Fruit fly (Drosophila melanogaster): ENCODE data around the gene crp.
A peak's percentile ranks its signal among the peaks of the same experiment; 100 is the strongest.

Gene crp

dm6 chr2L:16310648-16311047 lies 23.1 kb upstream of the crp start, which contains the start of the genes cni and fzy (continued):
- TF ChIP-seq CG14965 (GFP tag; optimal IDR thresholded peaks at IDR 0.05; ENCODE audit: borderline replicate concordance) (no peak), CG13424 (tag; optimal IDR thresholded peaks at IDR 0.05) (peak; percentile 8), CG10321 (GFP tag; IDR thresholded peaks at IDR 0.05) (no peak), Pdp1 (GFP tag; optimal IDR thresholded peaks at IDR 0.05) (peak; percentile 1 to 29), Lim3 (GFP tag; IDR thresholded peaks at IDR 0.05) (no peak), z (GFP tag; IDR thresholded peaks at IDR 0.05) (no peak), h (optimal IDR thresholded peaks at IDR 0.05) (no peak), CG17186 (GFP tag; optimal IDR thresholded peaks at IDR 0.05) (peak; percentile 68), MBD-R2 (GFP tag; IDR thresholded peaks at IDR 0.05) (peak; percentile 93), pros (GFP tag; optimal IDR thresholded peaks at IDR 0.05) (no peak), sens (GFP tag) (peak; percentile 82), CG5245 (GFP tag; optimal IDR thresholded peaks at IDR 0.05) (peak; percentile 15), CG7928 (GFP tag; optimal IDR thresholded peaks at IDR 0.05) (peak; percentile 97), az2 (GFP tag; optimal IDR thresholded peaks at IDR 0.05) (peak; percentile 12), CG14710 (tag; optimal IDR thresholded peaks at IDR 0.05) (peak; percentile 85), eyg (GFP tag; optimal IDR thresholded peaks at IDR 0.05) (no peak), odd (GFP tag; optimal IDR thresholded peaks at IDR 0.05) (no peak), pzg (GFP tag; optimal IDR thresholded peaks at IDR 0.05) (peak; percentile 92), YL-1 (GFP tag; optimal IDR thresholded peaks at IDR 0.05) (peak; percentile 83), pnt (GFP tag; optimal IDR thresholded peaks at IDR 0.05) (no peak), B-H1 (GFP tag; IDR thresholded peaks at IDR 0.05) (no peak), CG17361 (GFP tag; IDR thresholded peaks at IDR 0.05) (peak; percentile 38; the same call in 1 of the 3 replicates), ERR (GFP tag; optimal IDR thresholded peaks at IDR 0.05) (no peak), CTCF (GFP tag; optimal IDR thresholded peaks at IDR 0.05) (peak; percentile 42), amos (GFP tag; IDR thresholded peaks at IDR 0.05; ENCODE audit: partially characterized antibody) (0 out of 2 replicates have a peak, but pooled peaks have one; percentile 6), nom (GFP tag; optimal IDR thresholded peaks at IDR 0.05) (no peak), Dp (GFP tag; optimal IDR thresholded peaks at IDR 0.05) (peak; percentile 88), CG11695 (GFP tag; IDR thresholded peaks at IDR 0.05) (no peak), Bdp1 (GFP tag; optimal IDR thresholded peaks at IDR 0.05) (peak; percentile 21), CG7786 (GFP tag; optimal IDR thresholded peaks at IDR 0.05) (no peak), CG18764 (GFP tag; optimal IDR thresholded peaks at IDR 0.05) (no peak), Blimp-1 (GFP tag; optimal IDR thresholded peaks at IDR 0.05) (no peak), cad (GFP tag; optimal IDR thresholded peaks at IDR 0.05) (no peak), inv (GFP tag; IDR thresholded peaks at IDR 0.05; ENCODE audit: partially characterized antibody) (no peak), dan (GFP tag; IDR thresholded peaks at IDR 0.05) (no peak), CG33557 (GFP tag; optimal IDR thresholded peaks at IDR 0.05) (peak; percentile 23), ase (GFP tag; IDR thresholded peaks at IDR 0.05) (no peak), da (GFP tag; optimal IDR thresholded peaks at IDR 0.05) (no peak), dmrt99B (tag; optimal IDR thresholded peaks at IDR 0.05) (no peak), Xbp1 (GFP tag; optimal IDR thresholded peaks at IDR 0.05) (peak; percentile 21), Abd-B (GFP tag; optimal IDR thresholded peaks at IDR 0.05) (no peak), her (GFP tag; optimal IDR thresholded peaks at IDR 0.05) (no peak), Dip3 (GFP tag; optimal IDR thresholded peaks at IDR 0.05) (no peak), CG3847 (GFP tag; IDR thresholded peaks at IDR 0.05) (peak; percentile 78), Sry-δ (GFP tag; optimal IDR thresholded peaks at IDR 0.05) (peak; percentile 53), NK7.1 (GFP tag; optimal IDR thresholded peaks at IDR 0.05) (no peak), lbe (GFP tag; optimal IDR thresholded peaks at IDR 0.05) (peak; percentile 52), CG15269 (tag; optimal IDR thresholded peaks at IDR 0.05) (no peak), E2f2 (GFP tag; IDR thresholded peaks at IDR 0.05) (peak; percentile 93), CG12659 (GFP tag; optimal IDR thresholded peaks at IDR 0.05) (peak; percentile 74), pho (GFP tag; optimal IDR thresholded peaks at IDR 0.05) (no peak), bbx (GFP tag; IDR thresholded peaks at IDR 0.05; ENCODE audit: partially characterized antibody) (0 out of 2 replicates have a peak, but pooled peaks have one; percentile 10)

Data from whole organism, embryonic.